Worm (Caenorhabditis elegans) whole organism, mixed stage, embryonic: ENCODE data around the gene sri-42.
"Not testable (repeated sequence)": the region's sequence is repeated elsewhere in the genome, so short reads cannot be mapped to it uniquely, and the experiment has no call there.

Source experiments
- lsy-2 ChIP-seq: fragments of 150-350 bp; optimal IDR thresholded peaks from 2 replicates; lab custom pipeline; 2014; ENCODE audit warnings: missing biosample characterization, missing genetic modification characterization
- nhr-12 ChIP-seq: fragments of 150-350 bp; optimal IDR thresholded peaks from 2 replicates; lab custom pipeline; 2014; ENCODE audit warnings: missing biosample characterization, missing genetic modification characterization

ce11 chrII:3183300-3183840 lies 40.6 kb upstream of the sri-42 start, which contains the start of the genes Y27F2A.6 and Y27F2A.8:
- TF ChIP-seq lsy-2, nhr-12 (tag; lab: Kevin White, UChicago): not testable (repeated sequence)
